Fruit fly (Drosophila melanogaster) whole organism, embryonic: ENCODE data around the gene alphaTub84B.

ENCODE experiments used
- Antp ChIP-seq: fragments of 200-800 bp; sonication (Bioruptor generic); optimal IDR thresholded peaks from 3 replicates; lab custom pipeline; 2016; ENCODE audit warnings: missing biosample characterization, missing genetic modification characterization
- Awh ChIP-seq: fragments of 200-800 bp; sonication (Bioruptor generic); IDR thresholded peaks from 2 replicates; pipeline ENCODE4, ENCODE4 v1.3.6; 2022; ENCODE audit warnings: missing biosample characterization, missing genetic modification characterization
- Bgb ChIP-seq: fragments of 200-800 bp; sonication (Bioruptor generic); IDR thresholded peaks from 2 replicates; pipeline ENCODE4 v1.3.6; 2022; ENCODE audit warnings: missing biosample characterization, missing genetic modification characterization; ENCODE audit not compliant: partially characterized antibody
- CG10267 ChIP-seq: fragments of 200-800 bp; sonication (Bioruptor generic); optimal IDR thresholded peaks from 2 replicates; lab custom pipeline; 2018; ENCODE audit warnings: missing biosample characterization, mild to moderate bottlenecking, missing genetic modification characterization, moderate library complexity
- CG10274 ChIP-seq: fragments of 200-800 bp; sonication (Bioruptor generic); optimal IDR thresholded peaks from 3 replicates; lab custom pipeline; 2017; ENCODE audit warnings: missing biosample characterization, mild to moderate bottlenecking, missing genetic modification characterization
- CG10366 ChIP-seq: fragments of 200-800 bp; sonication (Bioruptor generic); IDR thresholded peaks from 2 replicates; pipeline ENCODE4 v1.3.6; 2022; ENCODE audit warnings: missing biosample characterization, missing genetic modification characterization
- CG10543 ChIP-seq: fragments of 200-800 bp; sonication (Bioruptor generic); optimal IDR thresholded peaks from 3 replicates; lab custom pipeline; 2017; ENCODE audit warnings: missing biosample characterization, mild to moderate bottlenecking, missing genetic modification characterization, moderate library complexity
- CG11398 ChIP-seq: fragments of 200-800 bp; sonication (Bioruptor generic); optimal IDR thresholded peaks from 2 replicates; lab custom pipeline; 2016; ENCODE audit warnings: missing biosample characterization, missing genetic modification characterization
- CG11696 ChIP-seq: fragments of 200-800 bp; sonication (Bioruptor generic); IDR thresholded peaks from 2 replicates; pipeline ENCODE4 v1.3.6; 2022; ENCODE audit warnings: missing biosample characterization, missing genetic modification characterization
- CG12104 ChIP-seq: fragments of 200-800 bp; sonication (Bioruptor generic); optimal IDR thresholded peaks from 3 replicates; lab custom pipeline; 2016; ENCODE audit warnings: missing biosample characterization, missing genetic modification characterization
- CG12155 ChIP-seq: fragments of 200-800 bp; sonication (Bioruptor generic); optimal IDR thresholded peaks from 3 replicates; lab custom pipeline; 2016; ENCODE audit warnings: missing biosample characterization, missing genetic modification characterization
- CG15514 ChIP-seq: fragments of 200-800 bp; sonication (Bioruptor generic); optimal IDR thresholded peaks from 3 replicates; lab custom pipeline; 2017; ENCODE audit warnings: missing biosample characterization, missing genetic modification characterization, mild to moderate bottlenecking, moderate library complexity, missing genetic modification reagents
- CG1602 ChIP-seq: fragments of 200-800 bp; sonication (Bioruptor generic); optimal IDR thresholded peaks from 3 replicates; lab custom pipeline; 2016; ENCODE audit warnings: missing biosample characterization, missing genetic modification characterization
- CG1603 ChIP-seq: fragments of 200-800 bp; sonication (Bioruptor generic); optimal IDR thresholded peaks from 2 replicates; lab custom pipeline; 2019; ENCODE audit warnings: missing biosample characterization, mild to moderate bottlenecking, missing genetic modification characterization, moderate library complexity
- CG16815 ChIP-seq: fragments of 200-800 bp; sonication (Bioruptor generic); optimal IDR thresholded peaks from 3 replicates; lab custom pipeline; 2017; ENCODE audit warnings: missing biosample characterization, mild to moderate bottlenecking, missing genetic modification characterization
- CG31388 ChIP-seq: fragments of 200-800 bp; sonication (Bioruptor generic); optimal IDR thresholded peaks from 2 replicates; lab custom pipeline; 2016; ENCODE audit warnings: missing biosample characterization, missing genetic modification characterization
- CG32532 ChIP-seq: fragments of 200-800 bp; sonication (Bioruptor generic); IDR thresholded peaks from 2 replicates; pipeline ENCODE4 v1.3.6; 2022; ENCODE audit warnings: missing biosample characterization, missing genetic modification characterization
- CG34224 ChIP-seq: fragments of 200-800 bp; sonication (Bioruptor generic); IDR thresholded peaks from 3 replicates; pipeline ENCODE4 v1.3.6; 2022; ENCODE audit warnings: missing biosample characterization, missing genetic modification characterization; ENCODE audit not compliant: partially characterized antibody
- CG34376 ChIP-seq: fragments of 200-800 bp; sonication (Bioruptor generic); optimal IDR thresholded peaks from 2 replicates; lab custom pipeline; 2018; ENCODE audit warnings: missing biosample characterization, mild to moderate bottlenecking, missing genetic modification characterization
- CG4282 ChIP-seq: fragments of 200-800 bp; sonication (Bioruptor generic); optimal IDR thresholded peaks from 2 replicates; lab custom pipeline; 2016; ENCODE audit warnings: missing biosample characterization, missing genetic modification characterization
- CG9609 ChIP-seq: fragments of 200-800 bp; sonication (Bioruptor generic); optimal IDR thresholded peaks from 3 replicates; lab custom pipeline; 2016; ENCODE audit warnings: missing biosample characterization, missing genetic modification characterization
- Chrac-16 ChIP-seq: fragments of 200-800 bp; sonication (Bioruptor generic); optimal IDR thresholded peaks from 3 replicates; lab custom pipeline; 2016; ENCODE audit warnings: missing biosample characterization, missing genetic modification characterization
- Doc2 ChIP-seq: fragments of 200-800 bp; sonication (Bioruptor generic); IDR thresholded peaks from 2 replicates; pipeline ENCODE4 v1.3.6; 2022; ENCODE audit warnings: missing biosample characterization, missing genetic modification characterization
- Fer2 ChIP-seq: fragments of 200-800 bp; sonication (Bioruptor generic); optimal IDR thresholded peaks from 2 replicates; lab custom pipeline; 2018; ENCODE audit warnings: missing biosample characterization, mild to moderate bottlenecking, missing genetic modification characterization, moderate library complexity
- Nf-YA ChIP-seq: fragments of 200-800 bp; sonication (Bioruptor generic); IDR thresholded peaks from 2 replicates; pipeline ENCODE4 v1.3.6; 2022; ENCODE audit warnings: missing biosample characterization, missing genetic modification characterization
- Sin3A ChIP-seq: fragments of >200 bp; optimal IDR thresholded peaks from 2 replicates; lab custom pipeline; 2018
- bbx ChIP-seq: fragments of 200-800 bp; sonication (Bioruptor generic); IDR thresholded peaks from 2 replicates; pipeline ENCODE4 v1.3.6; 2022; ENCODE audit warnings: missing biosample characterization, missing genetic modification characterization; ENCODE audit not compliant: partially characterized antibody
- corto ChIP-seq: fragments of 200-800 bp; sonication (Bioruptor generic); optimal IDR thresholded peaks from 2 replicates; lab custom pipeline; 2016; ENCODE audit warnings: missing biosample characterization, mild to moderate bottlenecking, missing genetic modification characterization, moderate library complexity
- dan ChIP-seq: fragments of 200-800 bp; sonication (Bioruptor generic); IDR thresholded peaks from 2 replicates; pipeline ENCODE4 v1.3.6; 2022; ENCODE audit warnings: missing biosample characterization, missing genetic modification characterization
- danr ChIP-seq: fragments of 200-800 bp; sonication (Bioruptor generic); IDR thresholded peaks from 2 replicates; pipeline ENCODE4 v1.3.6; 2022; ENCODE audit warnings: missing biosample characterization, missing genetic modification characterization
- fu2 ChIP-seq: fragments of 200-800 bp; sonication (Bioruptor generic); optimal IDR thresholded peaks from 2 replicates; lab custom pipeline; 2016; ENCODE audit warnings: missing biosample characterization, missing genetic modification characterization
- gro ChIP-seq: fragments of 200-800 bp; sonication (Bioruptor generic); optimal IDR thresholded peaks from 2 replicates; lab custom pipeline; 2016; ENCODE audit warnings: missing biosample characterization, missing genetic modification characterization
- lilli ChIP-seq: fragments of 200-800 bp; sonication (Bioruptor generic); optimal IDR thresholded peaks from 3 replicates; lab custom pipeline; 2016; ENCODE audit warnings: missing biosample characterization, missing genetic modification characterization
- nmo ChIP-seq: fragments of 200-800 bp; sonication (Bioruptor generic); optimal IDR thresholded peaks from 2 replicates; lab custom pipeline; 2018; ENCODE audit warnings: missing biosample characterization, mild to moderate bottlenecking, missing genetic modification characterization, moderate library complexity
- pan ChIP-seq, 4 experiments: fragments of >200 bp in 3 of 4; fragments of 200-800 bp in 1 of 4; sonication (Bioruptor generic) in 1 of 4; optimal IDR thresholded peaks in 3 of 4; IDR thresholded peaks in 1 of 4; 2 replicates each; pipeline versions ENCODE4 v1.3.6 to Lab custom; 2017 to 2022; ENCODE audit warnings: missing biosample characterization in 2 of 4, missing genetic modification characterization in 2 of 4, mixed read lengths in 1 of 4
- pita ChIP-seq: fragments of 200-800 bp; sonication (Bioruptor generic); optimal IDR thresholded peaks from 2 replicates; lab custom pipeline; 2017; ENCODE audit warnings: missing biosample characterization, mild to moderate bottlenecking, missing genetic modification characterization
- ro ChIP-seq: fragments of 200-800 bp; sonication (Bioruptor generic); IDR thresholded peaks from 2 replicates; pipeline ENCODE4 v1.3.6; 2022; ENCODE audit warnings: missing biosample characterization, missing genetic modification characterization
- run ChIP-seq: fragments of 200-800 bp; sonication (Bioruptor generic); optimal IDR thresholded peaks from 3 replicates; lab custom pipeline; 2018; ENCODE audit warnings: missing biosample characterization, mild to moderate bottlenecking, missing genetic modification characterization
- salm ChIP-seq: fragments of 200-800 bp; sonication (Bioruptor generic); optimal IDR thresholded peaks from 2 replicates; lab custom pipeline; 2018; ENCODE audit warnings: missing biosample characterization, mild to moderate bottlenecking, missing genetic modification characterization
- slou ChIP-seq: fragments of 200-800 bp; sonication (Bioruptor generic); optimal IDR thresholded peaks from 3 replicates; lab custom pipeline; 2016; ENCODE audit warnings: missing biosample characterization, missing genetic modification characterization
- ssp ChIP-seq: fragments of 200-800 bp; sonication (Bioruptor generic); IDR thresholded peaks from 2 replicates; pipeline ENCODE4 v1.3.6; 2022; ENCODE audit warnings: missing biosample characterization, missing genetic modification characterization
- sug ChIP-seq: fragments of 200-800 bp; optimal IDR thresholded peaks from 2 replicates; lab custom pipeline; 2019; ENCODE audit warnings: missing biosample characterization, mild to moderate bottlenecking, missing genetic modification characterization, moderate library complexity
- tgo ChIP-seq: fragments of 200-800 bp; sonication (Bioruptor generic); IDR thresholded peaks from 3 replicates; pipeline ENCODE4 v1.3.6; 2022; ENCODE audit warnings: missing biosample characterization, missing genetic modification characterization
- unc-4 ChIP-seq: fragments of 200-800 bp; sonication (Bioruptor generic); IDR thresholded peaks from 2 replicates; pipeline ENCODE4 v1.3.6; 2022; ENCODE audit warnings: missing biosample characterization, missing genetic modification characterization; ENCODE audit not compliant: partially characterized antibody
- vnd ChIP-seq: fragments of 200-800 bp; sonication (Bioruptor generic); IDR thresholded peaks from 3 replicates; pipeline ENCODE4 v1.3.6; 2022; ENCODE audit warnings: missing biosample characterization, missing genetic modification characterization; ENCODE audit not compliant: partially characterized antibody
- vvl ChIP-seq: fragments of 200-800 bp; sonication (Bioruptor generic); IDR thresholded peaks from 2 replicates; pipeline ENCODE4 v1.3.6; 2022; ENCODE audit warnings: missing biosample characterization, missing genetic modification characterization
- wek ChIP-seq: fragments of 200-800 bp; sonication (Bioruptor generic); optimal IDR thresholded peaks from 3 replicates; lab custom pipeline; 2018; ENCODE audit warnings: missing biosample characterization, mild to moderate bottlenecking, missing genetic modification characterization, moderate library complexity
- wor ChIP-seq: fragments of 200-800 bp; sonication (Bioruptor generic); IDR thresholded peaks from 2 replicates; pipeline ENCODE4 v1.3.6; 2022; ENCODE audit warnings: missing biosample characterization, missing genetic modification characterization

alphaTub84B gene

DNA sequence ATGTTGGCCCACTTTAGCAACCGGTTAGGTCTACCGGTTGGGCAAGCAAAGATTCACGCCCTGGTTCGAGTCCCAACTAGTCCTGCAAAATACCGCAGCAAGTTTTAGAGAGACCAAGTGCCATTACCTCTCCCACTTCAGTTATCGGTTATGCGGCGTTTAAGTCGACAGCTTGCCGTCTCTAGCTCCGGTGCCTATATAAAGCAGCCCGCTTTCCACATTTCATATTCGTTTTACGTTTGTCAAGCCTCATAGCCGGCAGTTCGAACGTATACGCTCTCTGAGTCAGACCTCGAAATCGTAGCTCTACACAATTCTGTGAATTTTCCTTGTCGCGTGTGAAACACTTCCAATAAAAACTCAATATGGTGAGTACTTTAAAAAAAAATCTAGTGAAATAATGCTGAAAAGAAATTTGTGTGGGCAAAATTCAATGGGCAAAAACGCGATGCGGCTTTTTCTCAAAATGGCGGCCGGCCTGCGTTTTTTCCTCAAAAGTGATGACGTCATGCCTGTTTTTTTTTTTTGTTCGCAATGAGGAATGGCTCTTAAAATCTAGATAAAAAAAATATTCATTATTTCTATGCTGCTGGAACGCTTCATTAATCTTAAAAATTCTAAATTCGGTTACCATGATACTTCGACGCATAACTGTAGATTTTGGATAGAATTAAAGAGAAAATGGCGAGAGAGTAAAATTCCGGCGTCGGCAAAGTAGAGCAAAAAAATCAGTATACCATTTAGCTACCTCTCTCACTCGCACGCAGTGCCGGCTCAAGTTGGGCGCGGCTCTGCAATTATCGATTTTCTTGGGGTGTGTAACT, at the start of gene alphaTub84B (continued):
- TF ChIP-seq Fer2 (peak; percentile 6), Bgb (GFP tag; lab: Robert Waterston, UW) (peak; percentile 77), CG34224 (GFP tag; lab: Robert Waterston, UW) (peak; percentile 38; the same call in 2 of the 3 replicates), salm (peak; percentile 49), CG10267 (peak; percentile 50), slou (peak; percentile 35), vnd (no peak), gro (GFP tag; lab: Kevin White, UChicago) (peak; percentile 89), Nf-YA (no peak), CG15514 (GFP tag; lab: Kevin White, UChicago) (peak; percentile 62), Awh (GFP tag; lab: Robert Waterston, UW) (peak; percentile 42; the same call in 1 of the 2 replicates), sug (tag; lab: Kevin White, UChicago) (peak; percentile 44), CG34376 (GFP tag; lab: Kevin White, UChicago) (peak; percentile 90), CG31388 (no peak), CG32532 (peak; percentile 51), CG1602 (GFP tag; lab: Kevin White, UChicago) (no peak), CG10274 (GFP tag; lab: Kevin White, UChicago) (peak; percentile 5), ssp (peak; percentile 46; the same call in 1 of the 2 replicates), danr (GFP tag; lab: Robert Waterston, UW) (no peak), corto (no peak), wek (GFP tag; lab: Kevin White, UChicago) (peak; percentile 70), pan (optimal IDR thresholded peaks at IDR 0.05; lab: Kevin White, UChicago) (no peak), pan (GFP tag; optimal IDR thresholded peaks at IDR 0.05 in 1 of 2, IDR thresholded peaks at IDR 0.05 in 1 of 2) (peak in 1 of 2 experiments; percentile 59), CG1603 (tag; lab: Kevin White, UChicago) (peak; percentile 81), fu2 (GFP tag; lab: Kevin White, UChicago) (peak; percentile 41), CG10366 (no peak), nmo (GFP tag; lab: Kevin White, UChicago) (peak; percentile 30), lilli (peak; percentile 95), CG11696 (GFP tag; lab: Robert Waterston, UW) (peak; percentile 28; the same call in 1 of the 2 replicates), CG9609 (peak; percentile 3), CG10543 (GFP tag; lab: Kevin White, UChicago) (peak; percentile 85), ro (GFP tag; lab: Robert Waterston, UW) (no peak), Doc2 (GFP tag; lab: Robert Waterston, UW) (no peak), CG12104 (no peak), CG16815 (GFP tag; lab: Kevin White, UChicago) (no peak), tgo (GFP tag; lab: Robert Waterston, UW) (peak; percentile 51; the same call in 2 of the 3 replicates), CG12155 (peak; percentile 29), bbx (GFP tag; lab: Robert Waterston, UW) (peak; percentile 69), CG11398 (GFP tag; lab: Kevin White, UChicago) (peak; percentile 64), Chrac-16 (GFP tag; lab: Kevin White, UChicago) (peak; percentile 38), run (tag; lab: Kevin White, UChicago) (peak; percentile 2), vvl (GFP tag; lab: Robert Waterston, UW) (peak; percentile 88), pita (peak; percentile 93), Antp (GFP tag; lab: Kevin White, UChicago) (peak; percentile 85), Sin3A (lab: Kevin White, UChicago) (peak; percentile 24), CG4282 (peak; percentile 81), unc-4 (GFP tag; lab: Robert Waterston, UW) (peak; percentile 37; the same call in 1 of the 2 replicates), dan (GFP tag; lab: Robert Waterston, UW) (no peak), wor (GFP tag; lab: Robert Waterston, UW) (no peak)
